Worm (Caenorhabditis elegans) whole organism, mixed stage, embryonic: ENCODE results near the gene Y111B2A.1.
A peak's percentile ranks its signal among the peaks of the same experiment; 100 is the strongest.

Source experiments
- M03D4.4 ChIP-seq: sonication (generic microtip); optimal IDR thresholded peaks from 2 replicates; lab custom pipeline; 2017; ENCODE audit warnings: mild to moderate bottlenecking, missing genetic modification characterization, missing compliant biosample characterization
- bed-3 ChIP-seq: fragments of 200-800 bp; sonication (Bioruptor generic); optimal IDR thresholded peaks from 3 replicates; lab custom pipeline; 2018; ENCODE audit warnings: mild to moderate bottlenecking, missing genetic modification characterization, moderate library complexity, missing compliant biosample characterization
- blmp-1 ChIP-seq: fragments of 150-350 bp; optimal IDR thresholded peaks from 2 replicates; lab custom pipeline; 2014; ENCODE audit warnings: missing biosample characterization, missing genetic modification characterization
- ceh-43 ChIP-seq: fragments of 200-800 bp; sonication (Bioruptor generic); optimal IDR thresholded peaks from 2 replicates; lab custom pipeline; 2018; ENCODE audit warnings: mild to moderate bottlenecking, missing genetic modification characterization, moderate library complexity, missing compliant biosample characterization
- ceh-83 ChIP-seq: fragments of 200-800 bp; sonication (Bioruptor generic); optimal IDR thresholded peaks from 2 replicates; lab custom pipeline; 2018; ENCODE audit warnings: mild to moderate bottlenecking, missing genetic modification characterization, missing compliant biosample characterization
- ces-1 ChIP-seq: fragments of 150-350 bp; optimal IDR thresholded peaks from 2 replicates; lab custom pipeline; 2014; ENCODE audit warnings: missing biosample characterization, missing genetic modification reagents, missing genetic modification characterization
- cnd-1 ChIP-seq: fragments of 200-800 bp; sonication (Bioruptor generic); optimal IDR thresholded peaks from 2 replicates; lab custom pipeline; 2018; ENCODE audit warnings: mild to moderate bottlenecking, missing genetic modification characterization, missing compliant biosample characterization
- drap-1 ChIP-seq: fragments of 200-800 bp; sonication (Bioruptor generic); optimal IDR thresholded peaks from 3 replicates; lab custom pipeline; 2018; ENCODE audit warnings: mild to moderate bottlenecking, missing genetic modification characterization, missing compliant biosample characterization
- elt-1 ChIP-seq: sonication (generic microtip); optimal IDR thresholded peaks from 2 replicates; lab custom pipeline; 2017; ENCODE audit warnings: missing genetic modification characterization, mild to moderate bottlenecking, missing compliant biosample characterization, antibody characterized with exemption, moderate library complexity, borderline replicate concordance; ENCODE audit not compliant: insufficient read depth
- flh-1 ChIP-seq: fragments of 200-800 bp; sonication (Bioruptor generic); optimal IDR thresholded peaks from 2 replicates; lab custom pipeline; 2018; ENCODE audit warnings: mild to moderate bottlenecking, missing genetic modification characterization, moderate library complexity, missing compliant biosample characterization
- hlh-1 ChIP-seq: fragments of 150-350 bp; optimal IDR thresholded peaks from 2 replicates; lab custom pipeline; 2014; ENCODE audit warnings: missing biosample characterization, missing genetic modification reagents, missing genetic modification characterization
- lin-13 ChIP-seq: fragments of 150-350 bp; optimal IDR thresholded peaks from 2 replicates; lab custom pipeline; 2014; ENCODE audit warnings: missing biosample characterization, missing genetic modification characterization
- lin-32 ChIP-seq: fragments of 200-800 bp; sonication (Bioruptor generic); optimal IDR thresholded peaks from 2 replicates; lab custom pipeline; 2018; ENCODE audit warnings: mild to moderate bottlenecking, missing genetic modification characterization, missing compliant biosample characterization
- lsy-2 ChIP-seq: fragments of 150-350 bp; optimal IDR thresholded peaks from 2 replicates; lab custom pipeline; 2014; ENCODE audit warnings: missing biosample characterization, missing genetic modification characterization
- mab-5 ChIP-seq: fragments of 150-350 bp; optimal IDR thresholded peaks from 2 replicates; lab custom pipeline; 2014; ENCODE audit warnings: missing biosample characterization, missing genetic modification characterization
- mep-1 ChIP-seq: fragments of 150-350 bp; optimal IDR thresholded peaks from 2 replicates; lab custom pipeline; 2017; ENCODE audit warnings: missing biosample characterization, missing genetic modification reagents, missing genetic modification characterization, inconsistent platforms
- mls-2 ChIP-seq: sonication (generic microtip); optimal IDR thresholded peaks from 2 replicates; lab custom pipeline; 2016; ENCODE audit warnings: mild to moderate bottlenecking, missing genetic modification characterization, moderate library complexity, missing compliant biosample characterization
- nhr-12 ChIP-seq: fragments of 150-350 bp; optimal IDR thresholded peaks from 2 replicates; lab custom pipeline; 2014; ENCODE audit warnings: missing biosample characterization, missing genetic modification characterization
- nhr-2 ChIP-seq: fragments of 150-350 bp; optimal IDR thresholded peaks from 2 replicates; lab custom pipeline; 2014; ENCODE audit warnings: missing biosample characterization, missing genetic modification characterization
- nhr-237 ChIP-seq: fragments of 150-350 bp; optimal IDR thresholded peaks from 2 replicates; lab custom pipeline; 2014; ENCODE audit warnings: missing biosample characterization, missing genetic modification characterization
- nhr-28 ChIP-seq: fragments of 150-350 bp; optimal IDR thresholded peaks from 2 replicates; lab custom pipeline; 2014; ENCODE audit warnings: missing biosample characterization, missing genetic modification characterization
- pha-4 ChIP-seq: fragments of 150-350 bp; optimal IDR thresholded peaks from 2 replicates; lab custom pipeline; 2018; ENCODE audit warnings: missing biosample characterization, missing genetic modification reagents, missing genetic modification characterization
- sem-2 ChIP-seq: fragments of 200-800 bp; sonication (Bioruptor generic); optimal IDR thresholded peaks from 2 replicates; lab custom pipeline; 2018; ENCODE audit warnings: mild to moderate bottlenecking, missing genetic modification characterization, missing compliant biosample characterization
- snpc-4 ChIP-seq: fragments of 150-350 bp; optimal IDR thresholded peaks from 2 replicates; lab custom pipeline; 2014; ENCODE audit warnings: missing biosample characterization, missing genetic modification characterization
- sptf-1 ChIP-seq: sonication (generic microtip); optimal IDR thresholded peaks from 2 replicates; lab custom pipeline; 2017; ENCODE audit warnings: mild to moderate bottlenecking, missing genetic modification characterization, moderate library complexity, missing compliant biosample characterization
- unc-120 ChIP-seq: sonication (generic microtip); optimal IDR thresholded peaks from 2 replicates; lab custom pipeline; 2017; ENCODE audit warnings: missing genetic modification characterization, missing compliant biosample characterization; ENCODE audit not compliant: poor library complexity, severe bottlenecking
- unc-39 ChIP-seq: fragments of 150-350 bp; optimal IDR thresholded peaks from 2 replicates; lab custom pipeline; 2014; ENCODE audit warnings: missing biosample characterization, missing genetic modification characterization
- unc-62 ChIP-seq: fragments of 150-350 bp; optimal IDR thresholded peaks from 2 replicates; lab custom pipeline; 2014; ENCODE audit warnings: missing biosample characterization, missing genetic modification reagents, missing genetic modification characterization
- zip-8 ChIP-seq: fragments of 150-350 bp; optimal IDR thresholded peaks from 2 replicates; lab custom pipeline; 2014; ENCODE audit warnings: missing biosample characterization, missing genetic modification characterization

Gene Y111B2A.1

ce11 chrIII:12458970-12459369, 36.5 kb downstream of the Y111B2A.1 start:
- no peak for TF ChIP-seq lin-32 (GFP tag; lab: Kevin White, UChicago)
- no peak for TF ChIP-seq blmp-1 (tag; lab: Kevin White, UChicago)

- TF ChIP-seq mep-1 (tag; lab: Kevin White, UChicago) = peak; percentile 10
- TF ChIP-seq ceh-83 (GFP tag; lab: Kevin White, UChicago) = no peak
- no peak for TF ChIP-seq mab-5 (tag; lab: Kevin White, UChicago)
These were observed 38.4 kb downstream of the Y111B2A.1 start, which contains the start of the genes scav-3 and Y49E10.21 for ce11 chrIII:12456801-12457647. TSS of gene scav-3 (minus strand) at chrIII:12456850. TSS of gene Y49E10.21 (plus strand) at chrIII:12457597.

- TF ChIP-seq M03D4.4 (tag; lab: Kevin White, UChicago) (no peak), flh-1 (GFP tag; lab: Kevin White, UChicago) (no peak), lin-13 (tag; lab: Kevin White, UChicago) (no peak), cnd-1 (tag; lab: Kevin White, UChicago) (no peak), zip-8 (tag; lab: Kevin White, UChicago) (no peak), lsy-2 (tag; lab: Kevin White, UChicago) (no peak), nhr-237 (tag; lab: Kevin White, UChicago) (no peak), sptf-1 (tag; lab: Kevin White, UChicago) (no peak), drap-1 (GFP tag; lab: Kevin White, UChicago) (no peak), hlh-1 (no peak), unc-62 (GFP tag; lab: Kevin White, UChicago) (no peak), unc-120 (no peak), lin-32 (GFP tag; lab: Kevin White, UChicago) (no peak), nhr-2 (tag; lab: Kevin White, UChicago) (no peak), nhr-12 (no peak), ceh-83 (GFP tag; lab: Kevin White, UChicago) (no peak), blmp-1 (tag; lab: Kevin White, UChicago) (no peak)
These were observed 39.6 kb downstream of the Y111B2A.1 start for ce11 chrIII:12455651-12456420.

ce11 chrIII:12453785-12454184, 41.7 kb downstream of the Y111B2A.1 start:
- TF ChIP-seq lsy-2 (tag; lab: Kevin White, UChicago) (no peak), mab-5 (tag; lab: Kevin White, UChicago) (no peak), flh-1 (GFP tag; lab: Kevin White, UChicago) (no peak), snpc-4 (tag; lab: Kevin White, UChicago) (no peak), pha-4 (tag; lab: Kevin White, UChicago) (no peak), unc-62 (GFP tag; lab: Kevin White, UChicago) (no peak), ceh-83 (GFP tag; lab: Kevin White, UChicago) (no peak), ces-1 (GFP tag; lab: Kevin White, UChicago) (no peak)

ce11 chrIII:12453315-12453714, 42.1 kb downstream of the Y111B2A.1 start, which contains the start of gene ani-1:
TSS of gene ani-1 (minus strand) at chrIII:12453375.
- TF ChIP-seq zip-8 (tag; lab: Kevin White, UChicago) (no peak), elt-1 (tag; lab: Kevin White, UChicago) (no peak), nhr-237 (tag; lab: Kevin White, UChicago) (peak; percentile 15), drap-1 (GFP tag; lab: Kevin White, UChicago) (no peak), ceh-43 (no peak), bed-3 (GFP tag; lab: Kevin White, UChicago) (no peak), mab-5 (tag; lab: Kevin White, UChicago) (no peak), ces-1 (GFP tag; lab: Kevin White, UChicago) (peak; percentile 47), mls-2 (tag; lab: Kevin White, UChicago) (peak; percentile 61), lin-13 (tag; lab: Kevin White, UChicago) (peak; percentile 48), unc-39 (tag; lab: Kevin White, UChicago) (no peak), lsy-2 (tag; lab: Kevin White, UChicago) (peak; percentile 71), hlh-1 (peak; percentile 9), sem-2 (GFP tag; lab: Kevin White, UChicago) (no peak), blmp-1 (tag; lab: Kevin White, UChicago) (no peak), unc-62 (GFP tag; lab: Kevin White, UChicago) (no peak), mep-1 (tag; lab: Kevin White, UChicago) (peak; percentile 78), snpc-4 (tag; lab: Kevin White, UChicago) (no peak), sptf-1 (tag; lab: Kevin White, UChicago) (peak; percentile 44), nhr-28 (tag; lab: Kevin White, UChicago) (no peak)
